Fruit fly (Drosophila melanogaster) whole organism, adult: ENCODE measurements around the gene Mst89B.

Source experiments
- CG11617 ChIP-seq: fragments of 200-800 bp; sonication (Bioruptor generic); optimal IDR thresholded peaks from 2 replicates; lab custom pipeline; 2017; ENCODE audit warnings: mild to moderate bottlenecking, missing biosample characterization, missing genetic modification reagents, missing genetic modification characterization
- CG14711 ChIP-seq: fragments of 200-800 bp; sonication (Bioruptor generic); optimal IDR thresholded peaks from 2 replicates; lab custom pipeline; 2018; ENCODE audit warnings: missing biosample characterization, mild to moderate bottlenecking, missing genetic modification characterization, moderate library complexity
- CG33017 ChIP-seq: fragments of 200-800 bp; sonication (Bioruptor generic); optimal IDR thresholded peaks from 2 replicates; lab custom pipeline; 2018; ENCODE audit warnings: missing biosample characterization, mild to moderate bottlenecking, missing genetic modification characterization, moderate library complexity
- CG7045 ChIP-seq: fragments of 200-800 bp; sonication (Bioruptor generic); optimal IDR thresholded peaks from 2 replicates; lab custom pipeline; 2017; ENCODE audit warnings: missing biosample characterization, mild to moderate bottlenecking, missing genetic modification characterization
- CG7101 ChIP-seq: fragments of 200-800 bp; sonication (Bioruptor generic); optimal IDR thresholded peaks from 2 replicates; lab custom pipeline; 2018; ENCODE audit warnings: missing biosample characterization, mild to moderate bottlenecking, missing genetic modification characterization, moderate library complexity
- Clk ChIP-seq: fragments of 200-800 bp; sonication (Bioruptor generic); optimal IDR thresholded peaks from 2 replicates; lab custom pipeline; 2017; ENCODE audit warnings: missing biosample characterization, missing genetic modification characterization
- Crg-1 ChIP-seq: fragments of 200-800 bp; sonication (Bioruptor generic); optimal IDR thresholded peaks from 2 replicates; lab custom pipeline; 2016; ENCODE audit warnings: missing biosample characterization, missing genetic modification characterization
- bab1 ChIP-seq: fragments of 200-800 bp; sonication (Bioruptor generic); optimal IDR thresholded peaks from 3 replicates; lab custom pipeline; 2019; ENCODE audit warnings: missing biosample characterization, mild to moderate bottlenecking, missing genetic modification characterization, moderate library complexity
- cic ChIP-seq: fragments of 200-800 bp; sonication (Bioruptor generic); optimal IDR thresholded peaks from 2 replicates; lab custom pipeline; 2017; ENCODE audit warnings: missing biosample characterization, mild to moderate bottlenecking, missing genetic modification characterization, moderate library complexity
- cnc ChIP-seq, 2 experiments: fragments of >200 bp; optimal IDR thresholded peaks; 2 replicates each; lab custom pipeline; 2017
- kay ChIP-seq: fragments of 200-800 bp; sonication (Bioruptor generic); peaks from one replicate; lab custom pipeline; 2016; ENCODE audit warnings: missing biosample characterization, missing genetic modification characterization, borderline replicate concordance
- ovo ChIP-seq: fragments of 200-800 bp; sonication (Bioruptor generic); optimal IDR thresholded peaks from 2 replicates; lab custom pipeline; 2016; ENCODE audit warnings: missing biosample characterization, missing genetic modification characterization
- toe ChIP-seq: fragments of 200-800 bp; sonication (Bioruptor generic); optimal IDR thresholded peaks from 2 replicates; lab custom pipeline; 2016; ENCODE audit warnings: missing biosample characterization, missing genetic modification characterization

DNA sequence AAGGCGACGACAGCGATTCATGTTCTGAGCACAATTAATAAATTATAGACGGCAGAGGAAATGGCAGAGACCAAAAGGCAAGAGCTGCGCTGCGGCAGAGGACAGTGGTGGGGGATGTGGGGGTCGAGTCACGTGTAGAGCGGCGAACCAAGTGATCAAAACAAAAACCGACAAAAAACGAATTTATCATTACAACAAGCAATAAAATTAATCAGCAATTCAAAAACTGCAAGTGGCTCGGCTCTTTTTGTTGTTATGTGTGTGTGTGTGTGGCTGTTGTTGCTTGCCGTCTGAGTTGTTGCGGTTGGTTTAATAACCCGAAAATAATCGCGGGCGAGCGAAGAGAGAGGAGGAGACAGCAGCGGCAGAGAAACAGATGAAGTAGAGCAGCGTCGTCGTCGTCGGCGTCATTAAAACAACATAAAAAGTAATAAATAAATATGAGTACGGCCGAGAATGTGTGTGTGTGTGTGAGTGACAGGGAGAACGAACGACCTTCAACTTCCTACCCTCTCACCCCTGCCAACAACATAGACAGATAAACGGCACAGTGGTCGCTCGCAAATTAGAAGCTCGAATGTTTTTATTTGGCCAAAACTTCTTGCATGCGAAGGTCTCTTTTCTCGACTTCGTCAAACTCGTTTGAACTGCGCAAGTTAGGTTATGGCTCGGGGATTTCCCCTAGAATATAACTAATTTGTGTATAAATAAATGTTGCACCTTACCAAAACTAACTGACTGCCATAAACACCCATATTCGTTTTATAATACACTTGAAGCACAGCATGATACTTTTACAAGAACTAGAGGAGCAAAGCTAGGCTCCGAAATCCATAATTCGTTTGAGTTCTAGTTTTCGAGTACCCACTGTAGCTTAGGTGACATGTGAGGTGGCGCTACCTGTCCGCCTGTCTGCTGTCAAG, 35.2 kb upstream of the Mst89B start:
- TF ChIP-seq CG7101 (tag; lab: Kevin White, UChicago) (peak; percentile 18), Crg-1 (GFP tag; lab: Kevin White, UChicago) (peak; percentile 55), toe (GFP tag; lab: Kevin White, UChicago) (peak; percentile 13), CG7045 (GFP tag; lab: Kevin White, UChicago) (peak; percentile 68), kay (no peak), CG11617 (GFP tag; lab: Kevin White, UChicago) (peak; percentile 49), bab1 (GFP tag; lab: Kevin White, UChicago) (peak; percentile 68), CG14711 (tag; lab: Kevin White, UChicago) (peak; percentile 19), cnc (optimal IDR thresholded peaks at IDR 0.05; lab: Kevin White, UChicago) (no peak), CG33017 (peak; percentile 8), Clk (GFP tag; lab: Kevin White, UChicago) (peak; percentile 15), cic (GFP tag; lab: Kevin White, UChicago) (peak; percentile 81), ovo (GFP tag; lab: Kevin White, UChicago) (no peak)
